Worm (Caenorhabditis elegans) whole organism, L1 larva: ENCODE data around the gene F21G4.3.

ENCODE experiments used
- C16A3.4 ChIP-seq: fragments of 150-350 bp; optimal IDR thresholded peaks from 2 replicates; lab custom pipeline; 2014; ENCODE audit warnings: missing biosample characterization, missing genetic modification characterization
- C34B4.2 ChIP-seq: sonication (generic microtip); optimal IDR thresholded peaks from 2 replicates; lab custom pipeline; 2017; ENCODE audit warnings: mild to moderate bottlenecking, missing genetic modification characterization, missing compliant biosample characterization
- aha-1 ChIP-seq: fragments of 150-350 bp; optimal IDR thresholded peaks from 2 replicates; lab custom pipeline; 2014; ENCODE audit warnings: missing biosample characterization, missing genetic modification characterization
- ceh-8 ChIP-seq: fragments of 200-800 bp; sonication (Bioruptor generic); optimal IDR thresholded peaks from 2 replicates; lab custom pipeline; 2018; ENCODE audit warnings: mild to moderate bottlenecking, missing genetic modification characterization, moderate library complexity, missing compliant biosample characterization
- ceh-82 ChIP-seq, 3 experiments: fragments of 150-350 bp in 1 of 3; sonication (generic microtip) in 2 of 3; optimal IDR thresholded peaks; 2 replicates each; lab custom pipeline; 2014 to 2017; ENCODE audit warnings: missing biosample characterization in 3 of 3, missing genetic modification characterization in 3 of 3
- ceh-88 ChIP-seq: fragments of 200-800 bp; sonication (Bioruptor generic); IDR thresholded peaks from 2 replicates; pipeline ENCODE4 v1.3.6; 2022; ENCODE audit warnings: missing genetic modification characterization, missing compliant biosample characterization
- ceh-90 ChIP-seq: sonication (generic microtip); optimal IDR thresholded peaks from 2 replicates; lab custom pipeline; 2016; ENCODE audit warnings: missing genetic modification characterization, missing compliant biosample characterization
- ces-1 ChIP-seq: fragments of 150-350 bp; optimal IDR thresholded peaks from 2 replicates; lab custom pipeline; 2014; ENCODE audit warnings: missing biosample characterization, missing genetic modification reagents, missing genetic modification characterization
- dsc-1 ChIP-seq: sonication (generic microtip); optimal IDR thresholded peaks from 2 replicates; lab custom pipeline; 2016; ENCODE audit warnings: mild to moderate bottlenecking, missing genetic modification characterization, missing compliant biosample characterization
- efl-1 ChIP-seq, 4 experiments: fragments of 150-350 bp; optimal IDR thresholded peaks in 3 of 4; peaks in 1 of 4; 1 replicate in 1 of 4; 2 replicates in 3 of 4; lab custom pipeline; 2014; ENCODE audit warnings: missing biosample characterization in 2 of 4, missing genetic modification characterization in 2 of 4, missing genetic modification reagents in 2 of 4
- elt-2 ChIP-seq: sonication (generic microtip); optimal IDR thresholded peaks from 2 replicates; lab custom pipeline; 2016; ENCODE audit warnings: missing genetic modification characterization, mild to moderate bottlenecking, inconsistent platforms, missing compliant biosample characterization, missing genetic modification reagents
- ets-5 ChIP-seq: fragments of 200-800 bp; sonication (Bioruptor generic); IDR thresholded peaks from 2 replicates; pipeline ENCODE4 v1.3.6; 2022; ENCODE audit warnings: missing genetic modification characterization, missing compliant biosample characterization
- fkh-10 ChIP-seq: sonication (generic microtip); optimal IDR thresholded peaks from 2 replicates; lab custom pipeline; 2017; ENCODE audit warnings: missing biosample characterization, missing genetic modification reagents, missing genetic modification characterization
- fkh-8 ChIP-seq: sonication (generic microtip); optimal IDR thresholded peaks from 2 replicates; lab custom pipeline; 2016; ENCODE audit warnings: mild to moderate bottlenecking, missing genetic modification characterization, missing compliant biosample characterization
- fos-1 ChIP-seq: fragments of 150-350 bp; optimal IDR thresholded peaks from 2 replicates; lab custom pipeline; 2014; ENCODE audit warnings: missing biosample characterization, missing genetic modification characterization
- irx-1 ChIP-seq: sonication (generic microtip); optimal IDR thresholded peaks from 2 replicates; lab custom pipeline; 2016; ENCODE audit warnings: missing genetic modification characterization, missing compliant biosample characterization
- lin-14 ChIP-seq: fragments of 200-800 bp; sonication (Bioruptor generic); optimal IDR thresholded peaks from 2 replicates; lab custom pipeline; 2018; ENCODE audit warnings: mild to moderate bottlenecking, missing genetic modification characterization, moderate library complexity, missing compliant biosample characterization
- lin-15B ChIP-seq: fragments of 150-350 bp; sonication (generic microtip); optimal IDR thresholded peaks from 3 replicates; lab custom pipeline; 2014; ENCODE audit warnings: missing biosample characterization, missing genetic modification characterization
- lsy-2 ChIP-seq, 2 experiments: fragments of 150-350 bp; optimal IDR thresholded peaks; 2 replicates each; lab custom pipeline; 2014; ENCODE audit warnings: missing biosample characterization in 2 of 2, missing genetic modification characterization in 2 of 2
- mab-9 ChIP-seq: fragments of 200-800 bp; sonication (Bioruptor generic); IDR thresholded peaks from 2 replicates; pipeline ENCODE4 v1.3.6; 2022; ENCODE audit warnings: missing genetic modification reagents, missing genetic modification characterization, missing compliant biosample characterization
- mdl-1 ChIP-seq, 2 experiments: fragments of 150-350 bp; optimal IDR thresholded peaks; 2 replicates each; lab custom pipeline; 2014 to 2017; ENCODE audit warnings: missing biosample characterization in 2 of 2, missing genetic modification characterization in 2 of 2, inconsistent platforms in 1 of 2
- nhr-11 ChIP-seq: fragments of 150-350 bp; optimal IDR thresholded peaks from 2 replicates; lab custom pipeline; 2014; ENCODE audit warnings: missing biosample characterization, missing genetic modification characterization
- nhr-12 ChIP-seq: sonication (generic microtip); optimal IDR thresholded peaks from 2 replicates; lab custom pipeline; 2017; ENCODE audit warnings: missing biosample characterization, missing genetic modification characterization
- nhr-19 ChIP-seq: fragments of 200-800 bp; sonication (Bioruptor generic); conservative IDR thresholded peaks from 2 replicates; pipeline ENCODE4 v1.3.6; 2022; ENCODE audit warnings: missing genetic modification characterization, missing compliant biosample characterization
- nhr-20 ChIP-seq: sonication (generic microtip); optimal IDR thresholded peaks from 2 replicates; lab custom pipeline; 2016; ENCODE audit warnings: mild to moderate bottlenecking, missing genetic modification characterization, missing compliant biosample characterization
- nhr-28 ChIP-seq: fragments of 150-350 bp; optimal IDR thresholded peaks from 2 replicates; lab custom pipeline; 2014; ENCODE audit warnings: missing biosample characterization, missing genetic modification characterization
- nhr-71 ChIP-seq: sonication (generic microtip); optimal IDR thresholded peaks from 2 replicates; lab custom pipeline; 2016; ENCODE audit warnings: mild to moderate bottlenecking, missing genetic modification characterization, moderate library complexity, missing compliant biosample characterization
- nhr-76 ChIP-seq: sonication (generic microtip); optimal IDR thresholded peaks from 2 replicates; lab custom pipeline; 2017; ENCODE audit warnings: missing biosample characterization, missing genetic modification characterization
- nhr-77 ChIP-seq: fragments of 150-350 bp; optimal IDR thresholded peaks from 2 replicates; lab custom pipeline; 2014; ENCODE audit warnings: missing biosample characterization, missing genetic modification characterization
- nhr-84 ChIP-seq: sonication (generic microtip); optimal IDR thresholded peaks from 2 replicates; lab custom pipeline; 2017; ENCODE audit warnings: missing biosample characterization, missing genetic modification characterization
- nhr-85 ChIP-seq: sonication (generic microtip); peaks from one replicate; lab custom pipeline; 2016; ENCODE audit warnings: missing genetic modification characterization, inconsistent platforms, missing compliant biosample characterization
- nhr-90 ChIP-seq: sonication (generic microtip); optimal IDR thresholded peaks from 2 replicates; lab custom pipeline; 2016; ENCODE audit warnings: mild to moderate bottlenecking, missing genetic modification characterization, missing compliant biosample characterization; ENCODE audit not compliant: poor library complexity
- pag-3 ChIP-seq: sonication (generic microtip); optimal IDR thresholded peaks from 2 replicates; lab custom pipeline; 2017; ENCODE audit warnings: missing genetic modification characterization, mild to moderate bottlenecking, missing compliant biosample characterization, antibody characterized with exemption, borderline replicate concordance; ENCODE audit not compliant: insufficient read depth
- pqm-1 ChIP-seq: sonication (generic microtip); optimal IDR thresholded peaks from 3 replicates; lab custom pipeline; 2017; ENCODE audit warnings: missing biosample characterization, missing genetic modification characterization
- rnt-1 ChIP-seq: sonication (generic microtip); optimal IDR thresholded peaks from 2 replicates; lab custom pipeline; 2016; ENCODE audit warnings: mild to moderate bottlenecking, missing genetic modification characterization, moderate library complexity, missing compliant biosample characterization
- skn-1 ChIP-seq: fragments of 150-350 bp; optimal IDR thresholded peaks from 2 replicates; lab custom pipeline; 2014; ENCODE audit warnings: missing biosample characterization, missing genetic modification characterization
- snpc-4 ChIP-seq: fragments of 150-350 bp; optimal IDR thresholded peaks from 2 replicates; lab custom pipeline; 2014; ENCODE audit warnings: missing biosample characterization, missing genetic modification characterization
- snu-23 ChIP-seq: sonication (generic microtip); optimal IDR thresholded peaks from 2 replicates; lab custom pipeline; 2016; ENCODE audit warnings: missing genetic modification characterization, missing compliant biosample characterization
- sox-4 ChIP-seq: sonication (generic microtip); optimal IDR thresholded peaks from 2 replicates; lab custom pipeline; 2016; ENCODE audit warnings: missing genetic modification characterization, missing compliant biosample characterization
- sup-37 ChIP-seq: fragments of 200-800 bp; sonication (Bioruptor generic); optimal IDR thresholded peaks from 2 replicates; lab custom pipeline; 2018; ENCODE audit warnings: mild to moderate bottlenecking, missing genetic modification characterization, missing compliant biosample characterization
- tlp-1 ChIP-seq: fragments of 150-350 bp; optimal IDR thresholded peaks from 2 replicates; lab custom pipeline; 2014; ENCODE audit warnings: missing biosample characterization, missing genetic modification characterization
- unc-30 ChIP-seq: sonication (generic microtip); optimal IDR thresholded peaks from 2 replicates; lab custom pipeline; 2017; ENCODE audit warnings: missing biosample characterization, missing genetic modification characterization
- unc-98 ChIP-seq: fragments of 200-800 bp; sonication (Bioruptor generic); IDR thresholded peaks from 2 replicates; pipeline ENCODE4 v1.3.6; 2022; ENCODE audit warnings: missing genetic modification characterization, missing compliant biosample characterization
- vab-15 ChIP-seq: sonication (generic microtip); optimal IDR thresholded peaks from 2 replicates; lab custom pipeline; 2017; ENCODE audit warnings: missing genotype, mild to moderate bottlenecking, missing genetic modification characterization, missing compliant biosample characterization
- xbp-1 ChIP-seq: sonication (generic microtip); optimal IDR thresholded peaks from 2 replicates; lab custom pipeline; 2016; ENCODE audit warnings: missing genetic modification characterization, missing compliant biosample characterization
- ztf-11 ChIP-seq, 2 experiments: sonication (generic microtip); optimal IDR thresholded peaks; 2 replicates each; lab custom pipeline; 2016 to 2017; ENCODE audit warnings: missing genetic modification characterization in 2 of 2, missing biosample characterization in 1 of 2, missing compliant biosample characterization in 1 of 2
- ztf-4 ChIP-seq: fragments of 150-350 bp; optimal IDR thresholded peaks from 2 replicates; lab custom pipeline; 2014; ENCODE audit warnings: missing biosample characterization, missing genetic modification characterization

F21G4.3 gene

ce11 chrX:9918997-9919396 lies 24.1 kb downstream of the F21G4.3 start, which contains the start of gene folr-1:
TSS of gene folr-1 (plus strand) at chrX:9919297.
- TF ChIP-seq unc-98 (GFP tag; lab: Robert Waterston, UW) (no peak), nhr-84 (no peak), irx-1 (tag; lab: Kevin White, UChicago) (no peak), ztf-11 (tag; optimal IDR thresholded peaks at IDR 0.05; lab: Kevin White, UChicago) (no peak)
- TF ChIP-seq, all 84 proteins: peak for 0

ce11 chrX:9921257-9921656 lies 26.3 kb downstream of the F21G4.3 start, which contains the start of gene C17G1.2:
TSS of gene C17G1.2 (plus strand) at chrX:9921557.
- TF ChIP-seq mdl-1 (tag; optimal IDR thresholded peaks at IDR 0.05; lab: Kevin White, UChicago) (no peak), efl-1 (optimal IDR thresholded peaks at IDR 0.05; lab: Kevin White, UChicago) (no peak), efl-1 (GFP tag; optimal IDR thresholded peaks at IDR 0.05 in 1 of 2; lab: Kevin White, UChicago) (peak in 1 of 2 experiments; percentile 3)
- TF ChIP-seq, all 84 proteins: peak for 1

- TF ChIP-seq elt-2 (tag; lab: Kevin White, UChicago) (peak; percentile 45), nhr-77 (tag; lab: Kevin White, UChicago) (no peak)
These were observed 30.0 kb downstream of the F21G4.3 start, which contains the start of gene ugt-23 for ce11 chrX:9924962-9925361. TSS of gene ugt-23 (minus strand) at chrX:9925173.

- TF ChIP-seq nhr-11 (tag; lab: Kevin White, UChicago) (peak; percentile 10), mab-9 (no peak), aha-1 (tag; lab: Kevin White, UChicago) (no peak), fkh-8 (tag; lab: Kevin White, UChicago) (peak; percentile 91), lsy-2 (tag; optimal IDR thresholded peaks at IDR 0.05; lab: Kevin White, UChicago) (no peak), fos-1 (tag; lab: Kevin White, UChicago) (no peak), rnt-1 (no peak), ceh-82 (tag; optimal IDR thresholded peaks at IDR 0.05; lab: Kevin White, UChicago) (no peak), tlp-1 (tag; lab: Kevin White, UChicago) (no peak), lin-14 (no peak), xbp-1 (tag; lab: Kevin White, UChicago) (no peak), sox-4 (tag; lab: Kevin White, UChicago) (peak; percentile 62), lin-15B (tag; lab: Kevin White, UChicago) (no peak), pag-3 (tag; lab: Kevin White, UChicago) (no peak), pqm-1 (tag; lab: Kevin White, UChicago) (no peak), nhr-90 (tag; lab: Kevin White, UChicago) (no peak), ces-1 (no peak), nhr-85 (no peak), irx-1 (tag; lab: Kevin White, UChicago) (no peak), ztf-4 (tag; lab: Kevin White, UChicago) (no peak), dsc-1 (tag; lab: Kevin White, UChicago) (peak; percentile 75), nhr-76 (tag; lab: Kevin White, UChicago) (no peak), ceh-90 (tag; lab: Kevin White, UChicago) (no peak), sup-37 (no peak), ets-5 (GFP tag; lab: Robert Waterston, UW) (no peak), snu-23 (no peak), nhr-20 (tag; lab: Kevin White, UChicago) (peak; percentile 33), skn-1 (no peak), fkh-10 (peak; percentile 8), unc-30 (no peak), snpc-4 (tag; lab: Kevin White, UChicago) (no peak), ztf-11 (tag; optimal IDR thresholded peaks at IDR 0.05; lab: Kevin White, UChicago) (no peak), nhr-12 (tag; lab: Kevin White, UChicago) (no peak), vab-15 (tag; lab: Kevin White, UChicago) (no peak), nhr-19 (GFP tag; lab: Robert Waterston, UW) (no peak), nhr-71 (tag; lab: Kevin White, UChicago) (peak; percentile 62), ceh-8 (GFP tag; lab: Kevin White, UChicago) (peak; percentile 63), C16A3.4 (tag; lab: Kevin White, UChicago) (no peak), nhr-28 (no peak), ceh-88 (GFP tag; lab: Robert Waterston, UW) (no peak), efl-1 (optimal IDR thresholded peaks at IDR 0.05; lab: Kevin White, UChicago) (no peak), efl-1 (GFP tag; optimal IDR thresholded peaks at IDR 0.05 in 1 of 2; lab: Kevin White, UChicago) (no peak), C34B4.2 (no peak)
These were observed 33.0 kb downstream of the F21G4.3 start for ce11 chrX:9927993-9928392.
